Worm (Caenorhabditis elegans) whole organism, mixed stage, embryonic: ENCODE data around the gene C18E9.5.

Experiments used
- lsy-2 ChIP-seq: fragments of 150-350 bp; optimal IDR thresholded peaks from 2 replicates; lab custom pipeline; 2014; ENCODE audit warnings: missing biosample characterization, missing genetic modification characterization
- nhr-12 ChIP-seq: fragments of 150-350 bp; optimal IDR thresholded peaks from 2 replicates; lab custom pipeline; 2014; ENCODE audit warnings: missing biosample characterization, missing genetic modification characterization
- nhr-237 ChIP-seq: fragments of 150-350 bp; optimal IDR thresholded peaks from 2 replicates; lab custom pipeline; 2014; ENCODE audit warnings: missing biosample characterization, missing genetic modification characterization
- snpc-4 ChIP-seq: fragments of 150-350 bp; optimal IDR thresholded peaks from 2 replicates; lab custom pipeline; 2014; ENCODE audit warnings: missing biosample characterization, missing genetic modification characterization
- unc-62 ChIP-seq: fragments of 150-350 bp; optimal IDR thresholded peaks from 2 replicates; lab custom pipeline; 2014; ENCODE audit warnings: missing biosample characterization, missing genetic modification reagents, missing genetic modification characterization

- TF ChIP-seq nhr-237 (tag; lab: Kevin White, UChicago) (no peak), nhr-12 (no peak), snpc-4 (tag; lab: Kevin White, UChicago) (no peak), lsy-2 (no peak), unc-62 (GFP tag; lab: Kevin White, UChicago) (no peak)
Observed at ce11 chrII:8987962-8988361, 18.2 kb downstream of the C18E9.5 start, which contains the start of gene C18E9.8.
